Worm (Caenorhabditis elegans) whole organism, L1 larva: ENCODE results near the gene Y75B12B.3.

Experiments
- Y116A8C.19 ChIP-seq: sonication (generic microtip); optimal IDR thresholded peaks from 2 replicates; lab custom pipeline; 2016; ENCODE audit warnings: missing compliant biosample characterization, missing genetic modification characterization, borderline replicate concordance
- aha-1 ChIP-seq: fragments of 150-350 bp; optimal IDR thresholded peaks from 2 replicates; lab custom pipeline; 2014; ENCODE audit warnings: missing biosample characterization, missing genetic modification characterization
- ama-1 ChIP-seq: fragments of 150-350 bp; optimal IDR thresholded peaks from 2 replicates; lab custom pipeline; 2014
- ceh-88 ChIP-seq: fragments of 200-800 bp; sonication (Bioruptor generic); IDR thresholded peaks from 2 replicates; pipeline ENCODE4 v1.3.6; 2022; ENCODE audit warnings: missing genetic modification characterization, missing compliant biosample characterization
- ceh-90 ChIP-seq: sonication (generic microtip); optimal IDR thresholded peaks from 2 replicates; lab custom pipeline; 2016; ENCODE audit warnings: missing genetic modification characterization, missing compliant biosample characterization
- ces-1 ChIP-seq: fragments of 150-350 bp; optimal IDR thresholded peaks from 2 replicates; lab custom pipeline; 2014; ENCODE audit warnings: missing biosample characterization, missing genetic modification reagents, missing genetic modification characterization
- efl-1 ChIP-seq, 4 experiments: fragments of 150-350 bp; optimal IDR thresholded peaks in 3 of 4; peaks in 1 of 4; 1 replicate in 1 of 4; 2 replicates in 3 of 4; lab custom pipeline; 2014; ENCODE audit warnings: missing biosample characterization in 2 of 4, missing genetic modification characterization in 2 of 4, missing genetic modification reagents in 2 of 4
- egl-13 ChIP-seq: sonication (generic microtip); optimal IDR thresholded peaks from 2 replicates; lab custom pipeline; 2016; ENCODE audit warnings: missing genotype, missing genetic modification reagents, missing genetic modification characterization, missing compliant biosample characterization
- elt-2 ChIP-seq: sonication (generic microtip); optimal IDR thresholded peaks from 2 replicates; lab custom pipeline; 2016; ENCODE audit warnings: missing genetic modification characterization, mild to moderate bottlenecking, inconsistent platforms, missing compliant biosample characterization, missing genetic modification reagents
- ets-5 ChIP-seq: fragments of 200-800 bp; sonication (Bioruptor generic); IDR thresholded peaks from 2 replicates; pipeline ENCODE4 v1.3.6; 2022; ENCODE audit warnings: missing genetic modification characterization, missing compliant biosample characterization
- fkh-8 ChIP-seq: sonication (generic microtip); optimal IDR thresholded peaks from 2 replicates; lab custom pipeline; 2016; ENCODE audit warnings: mild to moderate bottlenecking, missing genetic modification characterization, missing compliant biosample characterization
- hlh-4 ChIP-seq: sonication (generic microtip); optimal IDR thresholded peaks from 2 replicates; lab custom pipeline; 2016; ENCODE audit warnings: mild to moderate bottlenecking, missing genetic modification characterization, missing compliant biosample characterization
- isw-1 ChIP-seq: fragments of 200-800 bp; sonication (Bioruptor generic); IDR thresholded peaks from 2 replicates; pipeline ENCODE4 v1.3.6; 2022; ENCODE audit warnings: missing genetic modification characterization, missing compliant biosample characterization
- lin-13 ChIP-seq: fragments of 150-350 bp; optimal IDR thresholded peaks from 2 replicates; lab custom pipeline; 2014; ENCODE audit warnings: missing biosample characterization, missing genetic modification reagents, missing genetic modification characterization
- lin-39 ChIP-seq: fragments of 150-350 bp; optimal IDR thresholded peaks from 2 replicates; lab custom pipeline; 2014; ENCODE audit warnings: missing biosample characterization, missing genetic modification reagents, missing genetic modification characterization
- lsy-2 ChIP-seq, 2 experiments: fragments of 150-350 bp; optimal IDR thresholded peaks; 2 replicates each; lab custom pipeline; 2014; ENCODE audit warnings: missing biosample characterization in 2 of 2, missing genetic modification characterization in 2 of 2
- mef-2 ChIP-seq: fragments of 150-350 bp; optimal IDR thresholded peaks from 2 replicates; lab custom pipeline; 2014; ENCODE audit warnings: missing biosample characterization, missing genetic modification characterization
- nhr-11 ChIP-seq: fragments of 150-350 bp; optimal IDR thresholded peaks from 2 replicates; lab custom pipeline; 2014; ENCODE audit warnings: missing biosample characterization, missing genetic modification characterization
- nhr-12 ChIP-seq: sonication (generic microtip); optimal IDR thresholded peaks from 2 replicates; lab custom pipeline; 2017; ENCODE audit warnings: missing biosample characterization, missing genetic modification characterization
- nhr-20 ChIP-seq: sonication (generic microtip); optimal IDR thresholded peaks from 2 replicates; lab custom pipeline; 2016; ENCODE audit warnings: mild to moderate bottlenecking, missing genetic modification characterization, missing compliant biosample characterization
- nhr-28 ChIP-seq: fragments of 150-350 bp; optimal IDR thresholded peaks from 2 replicates; lab custom pipeline; 2014; ENCODE audit warnings: missing biosample characterization, missing genetic modification characterization
- nhr-47 ChIP-seq: sonication (generic microtip); optimal IDR thresholded peaks from 2 replicates; lab custom pipeline; 2016; ENCODE audit warnings: mild to moderate bottlenecking, missing genetic modification characterization, moderate library complexity, missing compliant biosample characterization
- nhr-71 ChIP-seq: sonication (generic microtip); optimal IDR thresholded peaks from 2 replicates; lab custom pipeline; 2016; ENCODE audit warnings: mild to moderate bottlenecking, missing genetic modification characterization, moderate library complexity, missing compliant biosample characterization
- nhr-76 ChIP-seq: sonication (generic microtip); optimal IDR thresholded peaks from 2 replicates; lab custom pipeline; 2017; ENCODE audit warnings: missing biosample characterization, missing genetic modification characterization
- nhr-77 ChIP-seq: fragments of 150-350 bp; optimal IDR thresholded peaks from 2 replicates; lab custom pipeline; 2014; ENCODE audit warnings: missing biosample characterization, missing genetic modification characterization
- nhr-85 ChIP-seq: sonication (generic microtip); peaks from one replicate; lab custom pipeline; 2016; ENCODE audit warnings: missing genetic modification characterization, inconsistent platforms, missing compliant biosample characterization
- pax-3 ChIP-seq: fragments of 200-800 bp; sonication (Bioruptor generic); optimal IDR thresholded peaks from 2 replicates; lab custom pipeline; 2018; ENCODE audit warnings: mild to moderate bottlenecking, missing genetic modification characterization, moderate library complexity, missing compliant biosample characterization
- pqm-1 ChIP-seq: sonication (generic microtip); optimal IDR thresholded peaks from 3 replicates; lab custom pipeline; 2017; ENCODE audit warnings: missing biosample characterization, missing genetic modification characterization
- skn-1 ChIP-seq: fragments of 150-350 bp; optimal IDR thresholded peaks from 2 replicates; lab custom pipeline; 2014; ENCODE audit warnings: missing biosample characterization, missing genetic modification characterization
- sox-4 ChIP-seq: sonication (generic microtip); optimal IDR thresholded peaks from 2 replicates; lab custom pipeline; 2016; ENCODE audit warnings: missing genetic modification characterization, missing compliant biosample characterization
- swsn-7 ChIP-seq: sonication (generic microtip); optimal IDR thresholded peaks from 2 replicates; lab custom pipeline; 2016; ENCODE audit warnings: missing genetic modification characterization, missing compliant biosample characterization
- tbx-2 ChIP-seq: sonication (generic microtip); optimal IDR thresholded peaks from 2 replicates; lab custom pipeline; 2016; ENCODE audit warnings: missing genetic modification characterization, missing compliant biosample characterization
- unc-62 ChIP-seq: fragments of 150-350 bp; optimal IDR thresholded peaks from 2 replicates; lab custom pipeline; 2014; ENCODE audit warnings: missing biosample characterization, missing genetic modification reagents, missing genetic modification characterization
- unc-98 ChIP-seq: fragments of 200-800 bp; sonication (Bioruptor generic); IDR thresholded peaks from 2 replicates; pipeline ENCODE4 v1.3.6; 2022; ENCODE audit warnings: missing genetic modification characterization, missing compliant biosample characterization
- zip-4 ChIP-seq: fragments of 200-800 bp; sonication (Bioruptor generic); optimal IDR thresholded peaks from 2 replicates; lab custom pipeline; 2018; ENCODE audit warnings: mild to moderate bottlenecking, missing genetic modification characterization, moderate library complexity, missing compliant biosample characterization

The Y75B12B.3 gene

ce11 chrV:15187083-15188057 is 1.3 kb upstream of the Y75B12B.3 start, which contains the start of the genes cyn-7 and bath-36 (continued):
- TF ChIP-seq zip-4 = peak; percentile 42
- no peak for TF ChIP-seq ama-1 (lab: Kevin White, UChicago)
- TF ChIP-seq swsn-7 = peak; percentile 90
- TF ChIP-seq ces-1 (GFP tag; lab: Kevin White, UChicago) = no peak
- peak; percentile 67 for TF ChIP-seq isw-1
- TF ChIP-seq tbx-2 (tag; lab: Kevin White, UChicago) = peak; percentile 83
- no peak for TF ChIP-seq nhr-77 (tag; lab: Kevin White, UChicago)
- peak; percentile 93 for TF ChIP-seq nhr-85
- TF ChIP-seq ceh-90 (tag; lab: Kevin White, UChicago) = no peak
- no peak for TF ChIP-seq unc-98 (GFP tag; lab: Robert Waterston, UW)
- TF ChIP-seq hlh-4 = no peak
- TF ChIP-seq aha-1 = no peak

- no peak for TF ChIP-seq efl-1 (optimal IDR thresholded peaks at IDR 0.05; lab: Kevin White, UChicago)
- TF ChIP-seq efl-1 (GFP tag; optimal IDR thresholded peaks at IDR 0.05 in 1 of 2; lab: Kevin White, UChicago) = peak in 1 of 2 experiments; percentile 90
- no peak for TF ChIP-seq pax-3 (tag; lab: Kevin White, UChicago)
These were observed 1.7 kb downstream of the Y75B12B.3 start, which contains the start of gene Y75B12B.1 for ce11 chrV:15184097-15185040. TSS of gene Y75B12B.1 (plus strand) at chrV:15184699.

- TF ChIP-seq efl-1 (optimal IDR thresholded peaks at IDR 0.05; lab: Kevin White, UChicago) (no peak), efl-1 (GFP tag; optimal IDR thresholded peaks at IDR 0.05 in 1 of 2; lab: Kevin White, UChicago) (peak in 1 of 2 experiments; percentile 83), egl-13 (tag; lab: Kevin White, UChicago) (no peak), nhr-47 (tag; lab: Kevin White, UChicago) (no peak), nhr-28 (tag; lab: Kevin White, UChicago) (no peak), elt-2 (tag; lab: Kevin White, UChicago) (peak; percentile 5), lin-39 (no peak), unc-62 (no peak), skn-1 (no peak), ceh-90 (tag; lab: Kevin White, UChicago) (no peak), tbx-2 (tag; lab: Kevin White, UChicago) (no peak)
These were observed 3.7 kb downstream of the Y75B12B.3 start, which contains the start of gene fbxa-84 for ce11 chrV:15182407-15182806. TSS of gene fbxa-84 (plus strand) at chrV:15182440.

ce11 chrV:15181899-15182298 is 4.2 kb downstream of the Y75B12B.3 start:
- TF ChIP-seq lin-13 (no peak), nhr-71 (tag; lab: Kevin White, UChicago) (peak; percentile 59), skn-1 (no peak), hlh-4 (peak; percentile 54), nhr-11 (peak; percentile 13), nhr-47 (tag; lab: Kevin White, UChicago) (peak; percentile 62), fkh-8 (tag; lab: Kevin White, UChicago) (peak; percentile 58)

- TF ChIP-seq unc-98 (GFP tag; lab: Robert Waterston, UW) (no peak), swsn-7 (no peak), lsy-2 (tag; optimal IDR thresholded peaks at IDR 0.05; lab: Kevin White, UChicago) (no peak), sox-4 (tag; lab: Kevin White, UChicago) (no peak), zip-4 (no peak), ets-5 (GFP tag; lab: Robert Waterston, UW) (no peak), nhr-12 (tag; lab: Kevin White, UChicago) (no peak), pqm-1 (tag; lab: Kevin White, UChicago) (no peak), mef-2 (tag; lab: Kevin White, UChicago) (no peak), nhr-20 (tag; lab: Kevin White, UChicago) (no peak), Y116A8C.19 (no peak), ceh-88 (GFP tag; lab: Robert Waterston, UW) (no peak), nhr-76 (tag; lab: Kevin White, UChicago) (no peak)
These were observed 6.3 kb downstream of the Y75B12B.3 start, which contains the start of gene T09F5.10 for ce11 chrV:15179757-15180156. TSS of gene T09F5.10 (plus strand) at chrV:15180057.
